Worm (Caenorhabditis elegans): Measurements from ENCODE around the gene F21H7.5.

- no peak for TF ChIP-seq dve-1 (tag; optimal IDR thresholded peaks at IDR 0.05; ENCODE audit: insufficient read depth)
- TF ChIP-seq ces-1 (GFP tag; optimal IDR thresholded peaks at IDR 0.05), result no peak
- no peak for TF ChIP-seq nhr-102 (tag; optimal IDR thresholded peaks at IDR 0.05)
- TF ChIP-seq nhr-11 (tag; optimal IDR thresholded peaks at IDR 0.05), result no peak
- TF ChIP-seq nhr-25 (tag; optimal IDR thresholded peaks at IDR 0.05; ENCODE audit: borderline replicate concordance, insufficient read depth), result no peak
- TF ChIP-seq F49E8.2 (tag; optimal IDR thresholded peaks at IDR 0.05; ENCODE audit: borderline replicate concordance), result no peak
- no peak for TF ChIP-seq unc-62 (GFP tag; optimal IDR thresholded peaks at IDR 0.05 in 1 of 2)
- TF ChIP-seq unc-62 (tag; optimal IDR thresholded peaks at IDR 0.05), result no peak
- no peak for TF ChIP-seq jun-1 (tag; optimal IDR thresholded peaks at IDR 0.05)
- no peak for TF ChIP-seq mes-2 (tag; optimal IDR thresholded peaks at IDR 0.05; ENCODE audit: poor library complexity, severe bottlenecking)
These were observed 9.3 kb downstream of the F21H7.5 start, which contains the start of gene srh-95 for ce11 chrV:16246579-16246978.
